Worm (Caenorhabditis elegans) whole organism, L4 larva: ENCODE measurements around the gene ins-39.

Experiments
- D1046.2 ChIP-seq: fragments of 200-800 bp; sonication (Bioruptor generic); IDR thresholded peaks from 2 replicates; pipeline ENCODE4 v1.3.6; 2022; ENCODE audit warnings: missing genetic modification characterization, missing compliant biosample characterization
- F10B5.3 ChIP-seq: sonication (generic microtip); optimal IDR thresholded peaks from 2 replicates; lab custom pipeline; 2016; ENCODE audit warnings: mild to moderate bottlenecking, missing genetic modification characterization, missing compliant biosample characterization
- F37D6.2 ChIP-seq: sonication (generic microtip); optimal IDR thresholded peaks from 2 replicates; lab custom pipeline; 2016; ENCODE audit warnings: mild to moderate bottlenecking, missing genetic modification characterization, missing compliant biosample characterization
- R02D3.7 ChIP-seq: fragments of 150-350 bp; sonication (generic microtip); optimal IDR thresholded peaks from 3 replicates; lab custom pipeline; 2014; ENCODE audit warnings: missing biosample characterization, missing genetic modification characterization
- T20F7.1 ChIP-seq: fragments of 200-800 bp; sonication (Bioruptor generic); optimal IDR thresholded peaks from 2 replicates; lab custom pipeline; 2018; ENCODE audit warnings: mild to moderate bottlenecking, missing genetic modification characterization, missing compliant biosample characterization
- Y105C5A.15 ChIP-seq: fragments of 200-800 bp; sonication (Bioruptor generic); IDR thresholded peaks from 2 replicates; pipeline ENCODE4 v1.3.6; 2022; ENCODE audit warnings: missing genetic modification characterization, missing compliant biosample characterization
- ZK546.5 ChIP-seq, 2 experiments: sonication (generic microtip); optimal IDR thresholded peaks; 2 replicates each; lab custom pipeline; 2017; ENCODE audit warnings: missing biosample characterization in 2 of 2, missing genetic modification characterization in 2 of 2
- aha-1 ChIP-seq: fragments of 150-350 bp; peaks from one replicate; lab custom pipeline; 2014; ENCODE audit warnings: missing biosample characterization, missing genetic modification characterization
- arid-1 ChIP-seq: fragments of 200-800 bp; sonication (Bioruptor generic); conservative IDR thresholded peaks from 2 replicates; pipeline ENCODE4 v1.3.6; 2022; ENCODE audit warnings: missing genetic modification reagents, missing genetic modification characterization, missing compliant biosample characterization
- attf-4 ChIP-seq: sonication (generic microtip); optimal IDR thresholded peaks from 3 replicates; lab custom pipeline; 2017; ENCODE audit warnings: missing biosample characterization, missing genetic modification characterization
- ceh-32 ChIP-seq: sonication (generic microtip); optimal IDR thresholded peaks from 2 replicates; lab custom pipeline; 2016; ENCODE audit warnings: mild to moderate bottlenecking, missing genetic modification characterization, missing compliant biosample characterization; ENCODE audit not compliant: poor library complexity
- daf-12 ChIP-seq: fragments of 150-350 bp; optimal IDR thresholded peaks from 2 replicates; lab custom pipeline; 2014; ENCODE audit warnings: missing biosample characterization, missing genetic modification reagents, missing genetic modification characterization
- daf-16 ChIP-seq, 3 experiments: sonication (generic microtip); optimal IDR thresholded peaks; 2 replicates each; lab custom pipeline; 2016 to 2017; ENCODE audit warnings: missing genetic modification characterization in 3 of 3, missing genetic modification reagents in 3 of 3, mild to moderate bottlenecking in 2 of 3, missing compliant biosample characterization in 2 of 3, missing biosample characterization in 1 of 3, moderate library complexity in 1 of 3
- daf-19 ChIP-seq: fragments of 200-800 bp; sonication (Bioruptor generic); conservative IDR thresholded peaks from 2 replicates; pipeline ENCODE4 v1.3.6; 2022; ENCODE audit warnings: missing genetic modification characterization, missing compliant biosample characterization
- dmd-9 ChIP-seq: fragments of 200-800 bp; sonication (Bioruptor generic); IDR thresholded peaks from 2 replicates; pipeline ENCODE4 v1.3.6; 2022; ENCODE audit warnings: missing genetic modification reagents, missing genetic modification characterization, missing compliant biosample characterization
- dve-1 ChIP-seq: sonication (generic microtip); optimal IDR thresholded peaks from 2 replicates; lab custom pipeline; 2017; ENCODE audit warnings: antibody characterized with exemption, mild to moderate bottlenecking, missing genetic modification characterization, missing compliant biosample characterization; ENCODE audit not compliant: insufficient read depth
- hif-1 ChIP-seq, 2 experiments: sonication (generic microtip); optimal IDR thresholded peaks; 2 replicates each; lab custom pipeline; 2016 to 2017; ENCODE audit warnings: missing compliant biosample characterization in 2 of 2, missing genetic modification characterization in 2 of 2, missing genetic modification reagents in 2 of 2, missing genotype in 2 of 2, mild to moderate bottlenecking in 1 of 2
- hlh-11 ChIP-seq: fragments of 200-800 bp; sonication (Bioruptor generic); optimal IDR thresholded peaks from 2 replicates; lab custom pipeline; 2018; ENCODE audit warnings: mild to moderate bottlenecking, missing genetic modification characterization, missing compliant biosample characterization
- hlh-30 ChIP-seq: sonication (generic microtip); optimal IDR thresholded peaks from 2 replicates; lab custom pipeline; 2017; ENCODE audit warnings: antibody characterized with exemption, mild to moderate bottlenecking, missing genetic modification characterization, missing compliant biosample characterization; ENCODE audit not compliant: insufficient read depth
- jun-1 ChIP-seq: fragments of 150-350 bp; optimal IDR thresholded peaks from 2 replicates; lab custom pipeline; 2014; ENCODE audit warnings: missing biosample characterization, missing genetic modification reagents, missing genetic modification characterization
- lin-1 ChIP-seq: fragments of 200-800 bp; sonication (Bioruptor generic); IDR thresholded peaks from 2 replicates; pipeline ENCODE4 v1.3.6; 2022; ENCODE audit warnings: missing genetic modification reagents, missing genetic modification characterization, missing compliant biosample characterization
- lin-13 ChIP-seq: fragments of 150-350 bp; optimal IDR thresholded peaks from 2 replicates; lab custom pipeline; 2014; ENCODE audit warnings: missing biosample characterization, missing genetic modification reagents, missing genetic modification characterization
- lin-15B ChIP-seq: fragments of 150-350 bp; sonication (generic microtip); optimal IDR thresholded peaks from 3 replicates; lab custom pipeline; 2014; ENCODE audit warnings: missing biosample characterization, missing genetic modification characterization
- lin-38 ChIP-seq: fragments of 200-800 bp; sonication (Bioruptor generic); IDR thresholded peaks from 2 replicates; pipeline ENCODE4 v1.3.6; 2022; ENCODE audit warnings: missing genetic modification reagents, missing genetic modification characterization, missing compliant biosample characterization
- lir-3 ChIP-seq: sonication (generic microtip); optimal IDR thresholded peaks from 2 replicates; lab custom pipeline; 2016; ENCODE audit warnings: mild to moderate bottlenecking, missing genetic modification characterization, missing compliant biosample characterization
- madf-9 ChIP-seq: fragments of 200-800 bp; sonication (Bioruptor generic); conservative IDR thresholded peaks from 2 replicates; pipeline ENCODE4 v1.3.6; 2022; ENCODE audit warnings: missing genetic modification reagents, missing genetic modification characterization, missing compliant biosample characterization
- mes-2 ChIP-seq: sonication (generic microtip); optimal IDR thresholded peaks from 2 replicates; lab custom pipeline; 2016; ENCODE audit warnings: missing genotype, mild to moderate bottlenecking, missing genetic modification characterization, missing compliant biosample characterization; ENCODE audit not compliant: poor library complexity, severe bottlenecking
- mxl-2 ChIP-seq: fragments of 200-800 bp; sonication (Bioruptor generic); conservative IDR thresholded peaks from 2 replicates; pipeline ENCODE4 v1.3.6; 2022; ENCODE audit warnings: missing genetic modification reagents, missing genetic modification characterization, missing compliant biosample characterization
- nhr-10 ChIP-seq: fragments of 150-350 bp; optimal IDR thresholded peaks from 2 replicates; lab custom pipeline; 2014; ENCODE audit warnings: missing biosample characterization, missing genetic modification characterization
- nhr-102 ChIP-seq: sonication (generic microtip); optimal IDR thresholded peaks from 2 replicates; lab custom pipeline; 2016; ENCODE audit warnings: mild to moderate bottlenecking, missing genetic modification characterization, moderate library complexity, missing compliant biosample characterization
- nhr-11 ChIP-seq: fragments of 150-350 bp; optimal IDR thresholded peaks from 2 replicates; lab custom pipeline; 2014; ENCODE audit warnings: missing biosample characterization, missing genetic modification characterization
- nhr-111 ChIP-seq: fragments of 200-800 bp; sonication (Bioruptor generic); optimal IDR thresholded peaks from 2 replicates; lab custom pipeline; 2018; ENCODE audit warnings: mild to moderate bottlenecking, missing genetic modification characterization, missing compliant biosample characterization
- nhr-237 ChIP-seq: sonication (generic microtip); optimal IDR thresholded peaks from 2 replicates; lab custom pipeline; 2017; ENCODE audit warnings: missing biosample characterization, missing genetic modification characterization
- nhr-25 ChIP-seq: sonication (generic microtip); optimal IDR thresholded peaks from 2 replicates; lab custom pipeline; 2017; ENCODE audit warnings: missing genetic modification characterization, mild to moderate bottlenecking, missing compliant biosample characterization, antibody characterized with exemption, moderate library complexity, borderline replicate concordance; ENCODE audit not compliant: insufficient read depth
- nhr-28 ChIP-seq: fragments of 150-350 bp; optimal IDR thresholded peaks from 2 replicates; lab custom pipeline; 2014; ENCODE audit warnings: missing biosample characterization, missing genetic modification characterization
- nhr-41 ChIP-seq: fragments of 200-800 bp; sonication (Bioruptor generic); IDR thresholded peaks from 2 replicates; pipeline ENCODE4 v1.3.6; 2022; ENCODE audit warnings: missing genetic modification reagents, missing genetic modification characterization, missing compliant biosample characterization
- nhr-77 ChIP-seq: fragments of 150-350 bp; optimal IDR thresholded peaks from 2 replicates; lab custom pipeline; 2014; ENCODE audit warnings: missing biosample characterization, missing genetic modification characterization
- php-3 ChIP-seq: fragments of 200-800 bp; sonication (Bioruptor generic); IDR thresholded peaks from 2 replicates; pipeline ENCODE4 v1.3.6; 2022; ENCODE audit warnings: missing genetic modification reagents, missing genetic modification characterization, missing compliant biosample characterization
- pqm-1 ChIP-seq: sonication (generic microtip); optimal IDR thresholded peaks from 2 replicates; lab custom pipeline; 2017; ENCODE audit warnings: missing biosample characterization, missing genetic modification characterization
- skn-1 ChIP-seq: fragments of 150-350 bp; optimal IDR thresholded peaks from 2 replicates; lab custom pipeline; 2014; ENCODE audit warnings: missing biosample characterization, missing genetic modification characterization
- snpc-4 ChIP-seq: fragments of 150-350 bp; optimal IDR thresholded peaks from 2 replicates; lab custom pipeline; 2014; ENCODE audit warnings: missing biosample characterization, missing genetic modification characterization
- spr-1 ChIP-seq: sonication (generic microtip); optimal IDR thresholded peaks from 2 replicates; lab custom pipeline; 2016; ENCODE audit warnings: mild to moderate bottlenecking, missing genetic modification characterization, missing compliant biosample characterization
- tag-97 ChIP-seq: fragments of 200-800 bp; sonication (Bioruptor generic); IDR thresholded peaks from 2 replicates; pipeline ENCODE4 v1.3.6; 2022; ENCODE audit warnings: missing genetic modification characterization, missing compliant biosample characterization
- unc-39 ChIP-seq: sonication (generic microtip); optimal IDR thresholded peaks from 2 replicates; lab custom pipeline; 2017; ENCODE audit warnings: missing biosample characterization, missing genetic modification characterization
- unc-62 ChIP-seq, 3 experiments: fragments of 150-350 bp in 1 of 3; sonication (generic microtip); optimal IDR thresholded peaks in 2 of 3; peaks in 1 of 3; 1 replicate in 1 of 3; 2 replicates in 2 of 3; lab custom pipeline; 2014 to 2017; ENCODE audit warnings: missing biosample characterization in 3 of 3, missing genetic modification characterization in 3 of 3, missing genetic modification reagents in 3 of 3, missing genotype in 1 of 3
- vab-7 ChIP-seq: fragments of 200-800 bp; sonication (Bioruptor generic); IDR thresholded peaks from 2 replicates; pipeline ENCODE4 v1.3.6; 2022; ENCODE audit warnings: missing genetic modification reagents, missing genetic modification characterization, missing compliant biosample characterization
- zag-1 ChIP-seq: fragments of 150-350 bp; optimal IDR thresholded peaks from 2 replicates; lab custom pipeline; 2014; ENCODE audit warnings: missing biosample characterization, missing genetic modification characterization
- zfp-3 ChIP-seq: fragments of 200-800 bp; sonication (Bioruptor generic); conservative IDR thresholded peaks from 2 replicates; pipeline ENCODE4 v1.3.6; 2022; ENCODE audit warnings: missing genetic modification reagents, missing genetic modification characterization, missing compliant biosample characterization
- zip-2 ChIP-seq: fragments of 150-350 bp; optimal IDR thresholded peaks from 2 replicates; lab custom pipeline; 2014; ENCODE audit warnings: missing biosample characterization, missing genetic modification characterization
- ztf-11 ChIP-seq: fragments of 150-350 bp; optimal IDR thresholded peaks from 2 replicates; lab custom pipeline; 2014; ENCODE audit warnings: missing biosample characterization, missing genetic modification characterization

ins-39 gene

ce11 chrX:1322997-1323396 is 21.2 kb downstream of the ins-39 start:
- TF ChIP-seq ceh-32 (tag; lab: Kevin White, UChicago), result no peak
- peak; percentile 15 for TF ChIP-seq F10B5.3
- peak; percentile 90 for TF ChIP-seq mes-2 (tag; lab: Kevin White, UChicago)
- peak; percentile 67 for TF ChIP-seq dve-1 (tag; lab: Kevin White, UChicago)
- no peak for TF ChIP-seq D1046.2 (GFP tag; lab: Robert Waterston, UW)
- TF ChIP-seq nhr-41, result no peak
- TF ChIP-seq lin-15B, result no peak
- peak; percentile 92 for TF ChIP-seq F37D6.2
- peak; percentile 50; the same call in 1 of the 2 replicates for TF ChIP-seq madf-9 (GFP tag; lab: Robert Waterston, UW)
- no peak for TF ChIP-seq lin-1 (GFP tag; lab: Robert Waterston, UW)
- peak; percentile 88 for TF ChIP-seq zip-2 (tag; lab: Kevin White, UChicago)
- no peak for TF ChIP-seq zfp-3 (GFP tag; lab: Robert Waterston, UW)
- peak; percentile 52; the same call in 1 of the 2 replicates for TF ChIP-seq vab-7
- TF ChIP-seq skn-1 (tag; lab: Kevin White, UChicago), result no peak
- no peak for TF ChIP-seq snpc-4
- TF ChIP-seq daf-16 (GFP tag; optimal IDR thresholded peaks at IDR 0.05; lab: Kevin White, UChicago), result peak in 1 of 2 experiments; percentile 14
- TF ChIP-seq daf-16 (tag; optimal IDR thresholded peaks at IDR 0.05; lab: Kevin White, UChicago), result peak; percentile 62
- TF ChIP-seq nhr-11 (tag; lab: Kevin White, UChicago), result peak; percentile 67
- TF ChIP-seq spr-1 (tag; lab: Kevin White, UChicago), result peak; percentile 83
- no peak for TF ChIP-seq lir-3 (tag; lab: Kevin White, UChicago)
- peak; percentile 71 for TF ChIP-seq T20F7.1 (GFP tag; lab: Kevin White, UChicago)
- peak; percentile 4 for TF ChIP-seq pqm-1
- TF ChIP-seq arid-1 (GFP tag; lab: Robert Waterston, UW), result no peak
- peak; percentile 39 for TF ChIP-seq nhr-10 (tag; lab: Kevin White, UChicago)
- TF ChIP-seq mxl-2 (GFP tag; lab: Robert Waterston, UW), result 0 out of 2 replicates have a peak, but pooled peaks have one; percentile 24
- TF ChIP-seq nhr-25 (tag; lab: Kevin White, UChicago), result peak; percentile 58
- TF ChIP-seq hif-1 (tag; optimal IDR thresholded peaks at IDR 0.05; lab: Kevin White, UChicago), result peak in 1 of 2 experiments; percentile 49
- TF ChIP-seq nhr-111 (GFP tag; lab: Kevin White, UChicago), result no peak
- no peak for TF ChIP-seq nhr-237 (tag; lab: Kevin White, UChicago)
- TF ChIP-seq nhr-102, result peak; percentile 87
- 0 out of 2 replicates have a peak, but pooled peaks have one; percentile 46 for TF ChIP-seq dmd-9 (GFP tag; lab: Robert Waterston, UW)
- TF ChIP-seq Y105C5A.15, result no peak
- peak; percentile 59 for TF ChIP-seq nhr-28 (tag; lab: Kevin White, UChicago)
- no peak for TF ChIP-seq zag-1
- peak; percentile 46; the same call in 1 of the 2 replicates for TF ChIP-seq php-3 (GFP tag; lab: Robert Waterston, UW)
- no peak for TF ChIP-seq aha-1 (tag; lab: Kevin White, UChicago)
- peak; percentile 93 for TF ChIP-seq nhr-77 (tag; lab: Kevin White, UChicago)
- no peak for TF ChIP-seq ZK546.5 (tag; optimal IDR thresholded peaks at IDR 0.05; lab: Kevin White, UChicago)
- TF ChIP-seq tag-97 (GFP tag; lab: Robert Waterston, UW), result no peak
- no peak for TF ChIP-seq R02D3.7 (tag; lab: Kevin White, UChicago)
- TF ChIP-seq attf-4 (tag; lab: Kevin White, UChicago), result no peak
- 0 out of 2 replicates have a peak, but pooled peaks have one; percentile 8 for TF ChIP-seq daf-19 (GFP tag; lab: Robert Waterston, UW)
- TF ChIP-seq hlh-30 (tag; lab: Kevin White, UChicago), result peak; percentile 69
- TF ChIP-seq ztf-11 (tag; lab: Kevin White, UChicago), result no peak
- peak in 1 of 2 experiments; percentile 85 for TF ChIP-seq unc-62 (GFP tag; optimal IDR thresholded peaks at IDR 0.05 in 1 of 2; lab: Kevin White, UChicago)
- TF ChIP-seq unc-62 (tag; optimal IDR thresholded peaks at IDR 0.05; lab: Kevin White, UChicago), result no peak
- no peak for TF ChIP-seq unc-39 (tag; lab: Kevin White, UChicago)
- no peak; the same call in 1 of the 2 replicates for TF ChIP-seq lin-38 (GFP tag; lab: Robert Waterston, UW)
- peak; percentile 60 for TF ChIP-seq jun-1 (tag; lab: Kevin White, UChicago)
- TF ChIP-seq daf-12 (tag; lab: Kevin White, UChicago), result no peak
- peak; percentile 80 for TF ChIP-seq lin-13 (GFP tag; lab: Kevin White, UChicago)
- TF ChIP-seq hlh-11, result peak; percentile 76
